Fruit fly (Drosophila melanogaster) whole organism, embryonic: Measurements from ENCODE around the gene CG7766.

Experiments used
- Bteb2 ChIP-seq: fragments of 200-800 bp; sonication (Bioruptor generic); optimal IDR thresholded peaks from 2 replicates; lab custom pipeline; 2016; ENCODE audit warnings: missing biosample characterization, missing genetic modification characterization
- CG10274 ChIP-seq: fragments of 200-800 bp; sonication (Bioruptor generic); optimal IDR thresholded peaks from 3 replicates; lab custom pipeline; 2017; ENCODE audit warnings: missing biosample characterization, mild to moderate bottlenecking, missing genetic modification characterization
- CG11504 ChIP-seq: fragments of 200-800 bp; sonication (Bioruptor generic); optimal IDR thresholded peaks from 3 replicates; lab custom pipeline; 2019; ENCODE audit warnings: missing biosample characterization, mild to moderate bottlenecking, missing genetic modification characterization, moderate library complexity
- CG1233 ChIP-seq: fragments of 200-800 bp; sonication (Bioruptor generic); optimal IDR thresholded peaks from 4 replicates; lab custom pipeline; 2018; ENCODE audit warnings: missing biosample characterization, mild to moderate bottlenecking, missing genetic modification characterization
- CG12659 ChIP-seq: fragments of 200-800 bp; sonication (Bioruptor generic); optimal IDR thresholded peaks from 3 replicates; lab custom pipeline; 2017; ENCODE audit warnings: mild to moderate bottlenecking, missing biosample characterization, missing genetic modification reagents, missing genetic modification characterization
- CG12769 ChIP-seq: fragments of 200-800 bp; sonication (Bioruptor generic); optimal IDR thresholded peaks from 2 replicates; lab custom pipeline; 2019; ENCODE audit warnings: missing biosample characterization, mild to moderate bottlenecking, missing genetic modification characterization, moderate library complexity
- CG14050 ChIP-seq: fragments of 200-800 bp; sonication (Bioruptor generic); IDR thresholded peaks from 3 replicates; pipeline ENCODE4 v1.3.6; 2022; ENCODE audit warnings: missing biosample characterization, missing genetic modification characterization
- CG14710 ChIP-seq: fragments of 200-800 bp; sonication (Bioruptor generic); optimal IDR thresholded peaks from 3 replicates; lab custom pipeline; 2019; ENCODE audit warnings: missing biosample characterization, mild to moderate bottlenecking, missing genetic modification characterization, moderate library complexity
- CG15073 ChIP-seq: fragments of 200-800 bp; sonication (Bioruptor generic); optimal IDR thresholded peaks from 2 replicates; lab custom pipeline; 2016; ENCODE audit warnings: missing biosample characterization, missing genetic modification characterization
- CG17186 ChIP-seq: fragments of 200-800 bp; sonication (Bioruptor generic); optimal IDR thresholded peaks from 3 replicates; lab custom pipeline; 2017; ENCODE audit warnings: missing biosample characterization, missing genetic modification reagents, missing genetic modification characterization
- CG18262 ChIP-seq: fragments of 200-800 bp; optimal IDR thresholded peaks from 3 replicates; lab custom pipeline; 2019; ENCODE audit warnings: missing biosample characterization, mild to moderate bottlenecking, missing genetic modification characterization, moderate library complexity
- CG1832 ChIP-seq: fragments of 200-800 bp; sonication (Bioruptor generic); optimal IDR thresholded peaks from 2 replicates; lab custom pipeline; 2017; ENCODE audit warnings: missing biosample characterization, mild to moderate bottlenecking, missing genetic modification characterization, inconsistent platforms
- CG3838 ChIP-seq: fragments of 200-800 bp; sonication (Bioruptor generic); optimal IDR thresholded peaks from 3 replicates; lab custom pipeline; 2016; ENCODE audit warnings: missing biosample characterization, missing genetic modification characterization
- CG3847 ChIP-seq: fragments of 200-800 bp; sonication (Bioruptor generic); IDR thresholded peaks from 2 replicates; pipeline ENCODE4 v1.3.6; 2022; ENCODE audit warnings: missing biosample characterization, missing genetic modification characterization
- CG7745 ChIP-seq: fragments of 200-800 bp; sonication (Bioruptor generic); optimal IDR thresholded peaks from 2 replicates; lab custom pipeline; 2018; ENCODE audit warnings: missing biosample characterization, mild to moderate bottlenecking, missing genetic modification characterization, moderate library complexity
- CG8359 ChIP-seq: fragments of 200-800 bp; sonication (Bioruptor generic); optimal IDR thresholded peaks from 2 replicates; lab custom pipeline; 2017; ENCODE audit warnings: missing biosample characterization, mild to moderate bottlenecking, missing genetic modification characterization, borderline replicate concordance
- CG8765 ChIP-seq: fragments of 200-800 bp; sonication (Bioruptor generic); IDR thresholded peaks from 2 replicates; pipeline ENCODE4 v1.3.6; 2022; ENCODE audit warnings: missing biosample characterization, missing genetic modification characterization
- CG9215 ChIP-seq: fragments of 200-800 bp; sonication (Bioruptor generic); IDR thresholded peaks from 2 replicates; pipeline ENCODE4 v1.3.6; 2022; ENCODE audit warnings: missing biosample characterization, missing genetic modification characterization
- CHES-1-like ChIP-seq: fragments of 200-800 bp; sonication (Bioruptor generic); optimal IDR thresholded peaks from 2 replicates; lab custom pipeline; 2016; ENCODE audit warnings: missing biosample characterization, missing genetic modification characterization
- CkIIα-i1 ChIP-seq: fragments of 200-800 bp; sonication (Bioruptor generic); IDR thresholded peaks from 2 replicates; pipeline ENCODE4 v1.3.6; 2022; ENCODE audit warnings: missing biosample characterization, missing genetic modification characterization
- CoRest ChIP-seq: fragments of 200-800 bp; sonication (Bioruptor generic); optimal IDR thresholded peaks from 3 replicates; lab custom pipeline; 2018; ENCODE audit warnings: missing biosample characterization, mild to moderate bottlenecking, missing genetic modification characterization, moderate library complexity
- Dll ChIP-seq: fragments of 200-800 bp; sonication (Bioruptor generic); IDR thresholded peaks from 4 replicates; pipeline ENCODE4 v1.3.6; 2022; ENCODE audit warnings: missing biosample characterization, missing genetic modification characterization; ENCODE audit not compliant: partially characterized antibody
- Hand ChIP-seq: fragments of 200-800 bp; sonication (Bioruptor generic); optimal IDR thresholded peaks from 2 replicates; lab custom pipeline; 2017; ENCODE audit warnings: mild to moderate bottlenecking, missing biosample characterization, missing genetic modification reagents, missing genetic modification characterization
- Hey ChIP-seq: fragments of 200-800 bp; sonication (Bioruptor generic); optimal IDR thresholded peaks from 3 replicates; lab custom pipeline; 2018; ENCODE audit warnings: missing biosample characterization, mild to moderate bottlenecking, missing genetic modification characterization
- Hr39 ChIP-seq: fragments of >200 bp; optimal IDR thresholded peaks from 2 replicates; lab custom pipeline; 2017
- Hr51 ChIP-seq, 2 experiments: fragments of 200-800 bp; sonication (Bioruptor generic); optimal IDR thresholded peaks; 2 replicates in 1 of 2; 3 replicates in 1 of 2; lab custom pipeline; 2016 to 2018; ENCODE audit warnings: missing biosample characterization in 2 of 2, missing genetic modification characterization in 2 of 2, mild to moderate bottlenecking in 1 of 2, moderate library complexity in 1 of 2
- Lhr ChIP-seq: fragments of 200-800 bp; sonication (Bioruptor generic); optimal IDR thresholded peaks from 3 replicates; lab custom pipeline; 2017; ENCODE audit warnings: mild to moderate bottlenecking, missing biosample characterization, missing genetic modification reagents, missing genetic modification characterization
- Max ChIP-seq: fragments of 200-800 bp; sonication (Bioruptor generic); optimal IDR thresholded peaks from 2 replicates; lab custom pipeline; 2016; ENCODE audit warnings: missing biosample characterization, mild to moderate bottlenecking, missing genetic modification characterization
- Sin3A ChIP-seq: fragments of >200 bp; optimal IDR thresholded peaks from 2 replicates; lab custom pipeline; 2018
- Six4 ChIP-seq: fragments of 200-800 bp; sonication (Bioruptor generic); optimal IDR thresholded peaks from 2 replicates; lab custom pipeline; 2016; ENCODE audit warnings: missing biosample characterization, missing genetic modification characterization
- Trl ChIP-seq, 3 experiments: fragments of >200 bp in 2 of 3; fragments of 200-800 bp in 1 of 3; sonication (Bioruptor generic) in 1 of 3; optimal IDR thresholded peaks; 2 replicates in 1 of 3; 3 replicates in 2 of 3; lab custom pipeline; 2016 to 2017; ENCODE audit warnings: missing biosample characterization in 1 of 3, missing genetic modification characterization in 1 of 3
- Xrp1 ChIP-seq: fragments of 200-800 bp; sonication (Bioruptor generic); IDR thresholded peaks from 2 replicates; pipeline ENCODE4 v1.3.6; 2022; ENCODE audit warnings: missing biosample characterization, missing genetic modification characterization
- bigmax ChIP-seq: fragments of 200-800 bp; sonication (Bioruptor generic); optimal IDR thresholded peaks from 2 replicates; lab custom pipeline; 2018; ENCODE audit warnings: missing biosample characterization, mild to moderate bottlenecking, missing genetic modification characterization
- bowl ChIP-seq: fragments of 200-800 bp; sonication (Bioruptor generic); IDR thresholded peaks from 2 replicates; pipeline ENCODE4 v1.3.6; 2022; ENCODE audit warnings: missing biosample characterization, missing genetic modification characterization
- cwo ChIP-seq: fragments of 200-800 bp; sonication (Bioruptor generic); optimal IDR thresholded peaks from 3 replicates; lab custom pipeline; 2017; ENCODE audit warnings: missing biosample characterization, missing genetic modification characterization, mild to moderate bottlenecking, moderate library complexity, missing genetic modification reagents
- ham ChIP-seq: fragments of 200-800 bp; sonication (Bioruptor generic); IDR thresholded peaks from 2 replicates; pipeline ENCODE4 v1.3.6; 2022; ENCODE audit warnings: missing biosample characterization, missing genetic modification characterization
- hbn ChIP-seq: fragments of 200-800 bp; sonication (Bioruptor generic); IDR thresholded peaks from 2 replicates; pipeline ENCODE4 v1.3.6; 2022; ENCODE audit warnings: missing biosample characterization, missing genetic modification characterization; ENCODE audit not compliant: partially characterized antibody
- ind ChIP-seq: fragments of 200-800 bp; sonication (Bioruptor generic); optimal IDR thresholded peaks from 3 replicates; lab custom pipeline; 2016; ENCODE audit warnings: missing biosample characterization, missing genetic modification characterization
- kay ChIP-seq: fragments of 200-800 bp; sonication (Bioruptor generic); optimal IDR thresholded peaks from 2 replicates; lab custom pipeline; 2016; ENCODE audit warnings: missing biosample characterization, missing genetic modification characterization
- mirr ChIP-seq: fragments of 200-800 bp; sonication (Bioruptor generic); optimal IDR thresholded peaks from 3 replicates; lab custom pipeline; 2018; ENCODE audit warnings: missing biosample characterization, mild to moderate bottlenecking, missing genetic modification characterization
- nau ChIP-seq: fragments of 200-800 bp; sonication (Bioruptor generic); optimal IDR thresholded peaks from 3 replicates; lab custom pipeline; 2017; ENCODE audit warnings: missing biosample characterization, mild to moderate bottlenecking, missing genetic modification characterization, missing genetic modification reagents
- psq ChIP-seq: fragments of 200-800 bp; sonication (Bioruptor generic); optimal IDR thresholded peaks from 2 replicates; lab custom pipeline; 2017; ENCODE audit warnings: missing biosample characterization, missing genetic modification characterization
- run ChIP-seq: fragments of 200-800 bp; sonication (Bioruptor generic); optimal IDR thresholded peaks from 3 replicates; lab custom pipeline; 2018; ENCODE audit warnings: missing biosample characterization, mild to moderate bottlenecking, missing genetic modification characterization
- schlank ChIP-seq: fragments of 200-800 bp; sonication (Bioruptor generic); optimal IDR thresholded peaks from 2 replicates; lab custom pipeline; 2018; ENCODE audit warnings: missing biosample characterization, mild to moderate bottlenecking, missing genetic modification characterization
- stc ChIP-seq: fragments of 200-800 bp; sonication (Bioruptor generic); IDR thresholded peaks from 2 replicates; pipeline ENCODE4 v1.3.6; 2022; ENCODE audit warnings: missing biosample characterization, missing genetic modification characterization
- tio ChIP-seq: fragments of 200-800 bp; sonication (Bioruptor generic); optimal IDR thresholded peaks from 2 replicates; lab custom pipeline; 2017; ENCODE audit warnings: missing biosample characterization, missing genetic modification characterization, inconsistent platforms
- tup ChIP-seq: fragments of 200-800 bp; sonication (Bioruptor generic); optimal IDR thresholded peaks from 2 replicates; lab custom pipeline; 2016; ENCODE audit warnings: missing biosample characterization, mild to moderate bottlenecking, missing genetic modification characterization, moderate library complexity
- unpg ChIP-seq: fragments of 200-800 bp; sonication (Bioruptor generic); optimal IDR thresholded peaks from 3 replicates; lab custom pipeline; 2018; ENCODE audit warnings: missing biosample characterization, mild to moderate bottlenecking, missing genetic modification characterization, moderate library complexity
- wdn ChIP-seq: fragments of 200-800 bp; sonication (Bioruptor generic); IDR thresholded peaks from 2 replicates; pipeline ENCODE4 v1.3.6; 2022; ENCODE audit warnings: missing biosample characterization, missing genetic modification characterization
- wor ChIP-seq: fragments of 200-800 bp; sonication (Bioruptor generic); IDR thresholded peaks from 2 replicates; pipeline ENCODE4 v1.3.6; 2022; ENCODE audit warnings: missing biosample characterization, missing genetic modification characterization

Gene CG7766

DNA sequence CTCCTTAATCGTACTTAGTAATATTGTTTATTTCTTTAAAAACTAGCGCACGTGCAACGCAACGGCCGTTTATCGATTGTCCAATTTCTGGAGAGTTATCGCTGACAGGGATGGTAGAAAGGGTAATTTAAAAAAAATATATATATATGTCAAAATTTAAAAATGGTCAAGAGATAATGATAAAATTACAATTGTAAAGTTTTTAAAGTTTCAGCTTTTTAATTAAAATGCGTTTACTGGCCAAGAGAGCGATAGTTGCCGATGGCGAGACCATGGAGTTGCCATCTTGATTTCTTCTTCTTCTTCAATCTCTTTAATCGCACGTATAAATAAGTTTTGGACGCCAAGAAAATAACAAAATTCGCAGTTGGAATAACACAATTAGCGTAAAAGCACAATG, 22.6 kb downstream of the CG7766 start, which contains the start of the genes CG7246 and HP1b (continued):
- no peak for TF ChIP-seq CG12769 (tag; lab: Kevin White, UChicago)
- TF ChIP-seq Trl (optimal IDR thresholded peaks at IDR 0.05; lab: Kevin White, UChicago), result no peak
- peak; percentile 38 for TF ChIP-seq Trl (GFP tag; optimal IDR thresholded peaks at IDR 0.05; lab: Kevin White, UChicago)
- TF ChIP-seq CG10274 (GFP tag; lab: Kevin White, UChicago), result no peak
- TF ChIP-seq ham (GFP tag; lab: Robert Waterston, UW), result no peak
- peak; percentile 14 for TF ChIP-seq CG1233
- no peak for TF ChIP-seq CG7745 (tag; lab: Kevin White, UChicago)
- TF ChIP-seq wor (GFP tag; lab: Robert Waterston, UW), result peak; percentile 36; the same call in 1 of the 2 replicates
- TF ChIP-seq CG3847, result peak; percentile 60
- TF ChIP-seq CG8359 (GFP tag; lab: Kevin White, UChicago), result no peak
- no peak for TF ChIP-seq CG1832
- TF ChIP-seq Six4 (GFP tag; lab: Kevin White, UChicago), result peak; percentile 41
- TF ChIP-seq run (tag; lab: Kevin White, UChicago), result no peak
- TF ChIP-seq CkIIα-i1 (GFP tag; lab: Robert Waterston, UW), result no peak
- 0 out of 2 replicates have a peak, but pooled peaks have one; percentile 40 for TF ChIP-seq CG8765 (GFP tag; lab: Robert Waterston, UW)
- no peak for TF ChIP-seq CG3838 (GFP tag; lab: Kevin White, UChicago)
- peak; percentile 26 for TF ChIP-seq tup
- peak; percentile 75 for TF ChIP-seq CG14710 (tag; lab: Kevin White, UChicago)
- TF ChIP-seq stc (GFP tag; lab: Robert Waterston, UW), result peak; percentile 74
- TF ChIP-seq nau (GFP tag; lab: Kevin White, UChicago), result peak; percentile 24
- TF ChIP-seq tio (GFP tag; lab: Kevin White, UChicago), result peak; percentile 42
- peak; percentile 57; the same call in 2 of the 3 replicates for TF ChIP-seq CG14050 (GFP tag; lab: Robert Waterston, UW)
- peak; percentile 72 for TF ChIP-seq Max (GFP tag; lab: Kevin White, UChicago)
- 0 out of 2 replicates have a peak, but pooled peaks have one; percentile 50 for TF ChIP-seq bowl
- peak; percentile 70 for TF ChIP-seq CG11504
- TF ChIP-seq Xrp1 (GFP tag; lab: Robert Waterston, UW), result peak; percentile 87
- peak; percentile 85 for TF ChIP-seq Dll (GFP tag; lab: Robert Waterston, UW)
- TF ChIP-seq mirr (GFP tag; lab: Kevin White, UChicago), result no peak
- peak; percentile 70 for TF ChIP-seq CoRest
- no peak for TF ChIP-seq Hr39 (lab: Kevin White, UChicago)
- TF ChIP-seq CG12659, result peak; percentile 69
- TF ChIP-seq kay, result peak; percentile 27
- TF ChIP-seq wdn (GFP tag; lab: Robert Waterston, UW), result peak; percentile 44; the same call in 1 of the 2 replicates
- TF ChIP-seq CG17186, result peak; percentile 47
- peak; percentile 46 for TF ChIP-seq Bteb2 (GFP tag; lab: Kevin White, UChicago)
- TF ChIP-seq CHES-1-like (GFP tag; lab: Kevin White, UChicago), result peak; percentile 66
- TF ChIP-seq unpg (GFP tag; lab: Kevin White, UChicago), result peak; percentile 72
- no peak for TF ChIP-seq psq (GFP tag; lab: Kevin White, UChicago)
- TF ChIP-seq Sin3A (lab: Kevin White, UChicago), result no peak
- TF ChIP-seq cwo (GFP tag; lab: Kevin White, UChicago), result peak; percentile 77
- no peak for TF ChIP-seq Hey (tag; lab: Kevin White, UChicago)
- TF ChIP-seq CG15073 (GFP tag; lab: Kevin White, UChicago), result no peak
- TF ChIP-seq Hand, result no peak
- TF ChIP-seq Lhr (GFP tag; lab: Kevin White, UChicago), result no peak
- peak; percentile 64 for TF ChIP-seq ind (GFP tag; lab: Kevin White, UChicago)
- no peak for TF ChIP-seq bigmax (GFP tag; lab: Kevin White, UChicago)
- peak; percentile 75; the same call in 1 of the 2 replicates for TF ChIP-seq hbn (GFP tag; lab: Robert Waterston, UW)
- TF ChIP-seq CG9215 (GFP tag; lab: Robert Waterston, UW), result peak; percentile 71
- peak; percentile 69 for TF ChIP-seq CG18262 (tag; lab: Kevin White, UChicago)
- peak; percentile 38 to 61 for TF ChIP-seq Hr51 (GFP tag; optimal IDR thresholded peaks at IDR 0.05; lab: Kevin White, UChicago)
- no peak for TF ChIP-seq schlank (tag; lab: Kevin White, UChicago)
